Worm (Caenorhabditis elegans): ENCODE data around the gene tra-4.

Gene tra-4

DNA sequence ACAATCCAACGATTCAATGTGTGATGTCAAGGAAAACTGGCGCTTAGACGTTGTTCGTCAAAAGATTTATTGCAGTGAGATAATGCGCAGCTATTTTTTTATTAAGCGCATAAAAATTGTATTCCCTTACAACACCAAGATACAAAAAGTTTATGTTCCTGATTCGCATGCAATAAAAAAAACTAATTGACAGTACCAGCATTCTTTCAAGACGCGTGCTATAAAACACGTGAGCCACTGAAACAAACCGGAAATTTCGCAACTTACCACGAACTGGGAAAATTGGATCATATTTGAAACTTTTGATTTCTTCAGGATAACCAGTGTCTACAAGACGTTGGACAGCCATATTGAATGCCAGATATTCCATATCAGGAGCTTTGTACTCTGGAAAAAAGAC lies 19.9 kb downstream of the tra-4 start:
- TF ChIP-seq ceh-36 (tag; optimal IDR thresholded peaks at IDR 0.05) = no peak

DNA sequence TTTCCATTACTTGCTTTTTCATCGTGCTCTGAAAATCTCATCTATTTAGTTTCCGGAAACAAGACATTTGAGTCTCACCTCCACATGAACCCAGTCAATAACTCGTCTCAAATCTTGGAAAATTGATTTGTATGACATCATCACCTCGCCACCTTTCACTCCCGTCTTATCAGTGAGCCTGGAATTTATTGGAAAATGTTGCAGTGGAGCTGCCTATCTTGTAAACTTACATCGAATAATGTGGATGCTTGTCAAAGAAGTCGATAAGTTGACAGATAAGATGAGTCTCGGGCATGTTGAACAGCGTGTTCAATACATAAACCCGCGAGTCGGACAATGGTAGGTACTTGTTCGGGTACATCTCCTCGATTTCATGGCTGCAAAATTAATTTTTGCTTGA lies 20.6 kb downstream of the tra-4 start:
- TF ChIP-seq ama-1 (optimal IDR thresholded peaks at IDR 0.05) (no peak), tbx-11 (GFP tag; IDR thresholded peaks at IDR 0.05) (no peak), tra-4 (tag; optimal IDR thresholded peaks at IDR 0.05) (no peak), hmg-4 (GFP tag; optimal IDR thresholded peaks at IDR 0.05) (no peak), ceh-13 (GFP tag; optimal IDR thresholded peaks at IDR 0.05) (no peak), sea-1 (GFP tag; conservative IDR thresholded peaks at IDR 0.05) (no peak), tbx-37 (GFP tag; conservative IDR thresholded peaks at IDR 0.05) (no peak), hmbx-1 (tag; optimal IDR thresholded peaks at IDR 0.05) (no peak), F13C5.2 (tag; optimal IDR thresholded peaks at IDR 0.05) (no peak), scrt-1 (GFP tag; IDR thresholded peaks at IDR 0.05) (no peak), ceh-36 (tag; optimal IDR thresholded peaks at IDR 0.05) (no peak), aly-1 (tag; optimal IDR thresholded peaks at IDR 0.05) (no peak), ets-7 (tag; optimal IDR thresholded peaks at IDR 0.05) (no peak), hnd-1 (tag; optimal IDR thresholded peaks at IDR 0.05) (no peak), pes-1 (GFP tag; IDR thresholded peaks at IDR 0.05) (no peak), B0310.2 (tag; optimal IDR thresholded peaks at IDR 0.05) (no peak)

DNA sequence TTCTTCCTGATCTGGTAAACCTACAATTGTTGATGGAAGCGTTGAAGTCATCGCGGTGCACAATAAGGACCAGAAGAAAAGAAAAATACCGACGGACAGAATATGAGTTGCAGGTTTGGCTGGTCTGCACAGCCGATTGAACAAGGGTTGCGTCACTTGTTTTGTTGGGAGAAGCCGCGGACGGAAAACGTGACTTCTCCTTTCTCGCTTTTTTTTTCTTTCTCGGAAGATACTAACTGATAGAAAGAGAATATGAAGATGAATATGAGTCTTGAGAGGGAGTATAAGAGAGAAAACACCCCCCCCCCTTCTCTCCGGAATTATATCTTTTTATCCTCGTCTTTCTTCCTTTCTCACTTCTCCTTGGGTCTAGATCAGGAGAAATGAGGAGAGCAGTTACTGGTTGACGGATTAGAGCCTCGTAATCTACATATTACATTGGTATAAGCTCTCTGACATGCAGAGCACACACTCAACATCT lies 29.7 kb downstream of the tra-4 start, which contains the start of gene ssr-2:
Gene ssr-2 (minus strand): TSS at position 51 of the 481 bp plus-strand sequence.
- TF ChIP-seq tbx-11 (GFP tag; IDR thresholded peaks at IDR 0.05) (no peak), hnd-1 (tag; optimal IDR thresholded peaks at IDR 0.05) (no peak)

DNA sequence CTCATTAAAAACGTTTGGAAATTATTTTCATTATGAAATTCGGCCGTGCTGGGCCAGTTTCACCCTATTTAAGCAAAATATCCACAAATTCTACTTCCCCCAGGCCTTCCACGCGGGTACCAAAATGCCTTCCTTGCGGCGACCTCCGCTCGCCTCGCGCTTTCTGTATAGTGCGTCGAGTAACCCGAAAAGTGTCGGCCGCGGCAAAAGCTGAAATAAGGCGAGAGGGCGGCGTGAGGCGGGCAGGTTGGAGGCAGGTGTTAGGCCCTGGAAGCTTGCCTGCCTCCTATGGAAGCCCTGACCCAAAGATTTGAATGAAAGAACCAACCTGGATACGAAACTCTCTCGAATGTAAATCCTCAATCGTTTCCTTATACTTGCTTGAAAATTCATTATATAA lies 31.1 kb downstream of the tra-4 start:
- no peak for TF ChIP-seq flt-1 (GFP tag; IDR thresholded peaks at IDR 0.05)
- TF ChIP-seq hnd-1 (tag; optimal IDR thresholded peaks at IDR 0.05) = no peak
- TF ChIP-seq aly-1 (tag; optimal IDR thresholded peaks at IDR 0.05) = no peak
- TF ChIP-seq ets-7 (tag; optimal IDR thresholded peaks at IDR 0.05) = no peak
- no peak for TF ChIP-seq F13C5.2 (tag; optimal IDR thresholded peaks at IDR 0.05)
- TF ChIP-seq B0310.2 (tag; optimal IDR thresholded peaks at IDR 0.05) = no peak
- TF ChIP-seq ceh-13 (GFP tag; optimal IDR thresholded peaks at IDR 0.05) = no peak
- no peak for TF ChIP-seq hmbx-1 (tag; optimal IDR thresholded peaks at IDR 0.05)
- no peak for TF ChIP-seq tbx-37 (GFP tag; conservative IDR thresholded peaks at IDR 0.05)
- TF ChIP-seq scrt-1 (GFP tag; IDR thresholded peaks at IDR 0.05) = no peak
- TF ChIP-seq sea-1 (GFP tag; conservative IDR thresholded peaks at IDR 0.05) = no peak
- TF ChIP-seq pes-1 (GFP tag; IDR thresholded peaks at IDR 0.05) = no peak
- no peak for TF ChIP-seq tbx-11 (GFP tag; IDR thresholded peaks at IDR 0.05)
- no peak for TF ChIP-seq tra-4 (tag; optimal IDR thresholded peaks at IDR 0.05)

DNA sequence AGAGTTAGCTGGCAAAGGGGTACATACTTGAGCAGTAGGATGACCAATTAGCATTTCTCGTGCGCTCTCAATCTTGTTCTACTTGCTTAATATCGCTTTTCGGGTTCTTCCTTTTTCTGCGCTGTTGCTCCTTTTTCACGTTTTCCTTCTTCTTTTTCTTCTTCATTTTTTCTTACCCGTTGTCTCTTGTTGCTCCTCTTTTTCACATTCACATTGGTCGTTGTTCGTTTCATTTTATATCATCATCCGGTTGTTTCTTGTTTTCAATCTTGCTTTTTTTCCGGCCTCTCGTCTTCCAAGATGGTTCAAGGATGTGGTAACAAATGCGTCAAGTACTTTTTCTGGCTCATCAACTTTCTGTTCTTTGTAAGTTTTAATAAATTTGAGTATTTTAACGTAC lies 37.3 kb downstream of the tra-4 start, which contains the start of gene tsp-6:
Gene tsp-6 (plus strand): TSS at position 301 of the 400 bp plus-strand sequence.
- no peak for TF ChIP-seq hmg-4 (GFP tag; optimal IDR thresholded peaks at IDR 0.05)
- TF ChIP-seq flt-1 (GFP tag; IDR thresholded peaks at IDR 0.05) = no peak
- no peak for TF ChIP-seq aly-1 (tag; optimal IDR thresholded peaks at IDR 0.05)
- no peak for TF ChIP-seq tra-4 (tag; optimal IDR thresholded peaks at IDR 0.05)
- no peak for TF ChIP-seq B0310.2 (tag; optimal IDR thresholded peaks at IDR 0.05)
- no peak for TF ChIP-seq ceh-36 (tag; optimal IDR thresholded peaks at IDR 0.05)
- no peak for TF ChIP-seq ama-1 (optimal IDR thresholded peaks at IDR 0.05)
- no peak for TF ChIP-seq ceh-13 (GFP tag; optimal IDR thresholded peaks at IDR 0.05)
- no peak for TF ChIP-seq tbx-37 (GFP tag; conservative IDR thresholded peaks at IDR 0.05)

DNA sequence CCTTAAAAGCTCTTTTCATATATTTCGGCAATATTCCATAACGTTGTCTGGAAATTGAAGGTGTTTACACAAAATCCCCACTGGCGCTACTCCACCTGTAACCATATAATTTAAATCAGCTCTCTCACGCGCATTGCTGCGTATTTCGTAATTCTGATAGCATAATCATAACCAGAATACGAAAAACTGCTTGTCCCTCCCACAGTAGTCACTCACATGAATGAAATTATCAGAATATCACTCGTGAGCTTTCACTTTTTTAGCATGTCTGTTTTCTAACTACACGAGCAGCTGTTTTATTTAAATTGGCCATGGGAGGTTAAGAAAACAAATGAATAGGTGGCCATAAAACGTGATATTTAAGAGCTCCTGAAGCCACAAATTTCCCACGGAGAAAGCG lies 37.7 kb downstream of the tra-4 start:
- TF ChIP-seq tra-4 (tag; optimal IDR thresholded peaks at IDR 0.05) (no peak), F13C5.2 (tag; optimal IDR thresholded peaks at IDR 0.05) (no peak), hnd-1 (tag; optimal IDR thresholded peaks at IDR 0.05) (no peak), ceh-36 (tag; optimal IDR thresholded peaks at IDR 0.05) (no peak), hmg-4 (GFP tag; optimal IDR thresholded peaks at IDR 0.05) (no peak), flt-1 (GFP tag; IDR thresholded peaks at IDR 0.05) (no peak), ets-7 (tag; optimal IDR thresholded peaks at IDR 0.05) (no peak), pes-1 (GFP tag; IDR thresholded peaks at IDR 0.05) (no peak), B0310.2 (tag; optimal IDR thresholded peaks at IDR 0.05) (no peak), tbx-11 (GFP tag; IDR thresholded peaks at IDR 0.05) (no peak)

DNA sequence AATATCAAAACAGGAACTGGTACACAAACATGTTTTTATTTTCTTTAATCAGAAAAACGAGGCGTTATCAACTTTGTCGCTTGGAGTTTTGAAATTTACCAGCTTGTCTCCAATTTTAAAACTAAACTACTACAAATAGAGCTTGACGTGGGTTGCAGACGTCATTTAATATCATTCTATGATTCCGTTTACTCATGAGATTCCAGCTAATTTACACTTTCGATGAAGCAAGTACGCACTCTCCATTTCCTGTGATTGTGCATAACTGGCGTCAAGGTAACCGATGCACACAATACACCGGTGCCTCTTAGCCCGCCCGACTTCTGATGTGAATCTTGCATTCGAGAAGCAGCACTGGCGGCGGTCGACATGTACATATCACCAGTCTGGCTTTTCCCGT lies 38.5 kb downstream of the tra-4 start:
- no peak for TF ChIP-seq tbx-11 (GFP tag; IDR thresholded peaks at IDR 0.05)
- no peak for TF ChIP-seq flt-1 (GFP tag; IDR thresholded peaks at IDR 0.05)
- TF ChIP-seq tbx-37 (GFP tag; conservative IDR thresholded peaks at IDR 0.05) = no peak
- TF ChIP-seq hmg-4 (GFP tag; optimal IDR thresholded peaks at IDR 0.05) = no peak
- TF ChIP-seq scrt-1 (GFP tag; IDR thresholded peaks at IDR 0.05) = no peak
- TF ChIP-seq B0310.2 (tag; optimal IDR thresholded peaks at IDR 0.05) = no peak
- TF ChIP-seq F13C5.2 (tag; optimal IDR thresholded peaks at IDR 0.05) = no peak
- TF ChIP-seq aly-1 (tag; optimal IDR thresholded peaks at IDR 0.05) = no peak
- no peak for TF ChIP-seq ceh-13 (GFP tag; optimal IDR thresholded peaks at IDR 0.05)
- TF ChIP-seq pes-1 (GFP tag; IDR thresholded peaks at IDR 0.05) = no peak
- TF ChIP-seq hnd-1 (tag; optimal IDR thresholded peaks at IDR 0.05) = no peak
- TF ChIP-seq ceh-36 (tag; optimal IDR thresholded peaks at IDR 0.05) = no peak
- no peak for TF ChIP-seq ama-1 (optimal IDR thresholded peaks at IDR 0.05)
- TF ChIP-seq hmbx-1 (tag; optimal IDR thresholded peaks at IDR 0.05) = no peak
- no peak for TF ChIP-seq sea-1 (GFP tag; conservative IDR thresholded peaks at IDR 0.05)
- no peak for TF ChIP-seq ets-7 (tag; optimal IDR thresholded peaks at IDR 0.05)

DNA sequence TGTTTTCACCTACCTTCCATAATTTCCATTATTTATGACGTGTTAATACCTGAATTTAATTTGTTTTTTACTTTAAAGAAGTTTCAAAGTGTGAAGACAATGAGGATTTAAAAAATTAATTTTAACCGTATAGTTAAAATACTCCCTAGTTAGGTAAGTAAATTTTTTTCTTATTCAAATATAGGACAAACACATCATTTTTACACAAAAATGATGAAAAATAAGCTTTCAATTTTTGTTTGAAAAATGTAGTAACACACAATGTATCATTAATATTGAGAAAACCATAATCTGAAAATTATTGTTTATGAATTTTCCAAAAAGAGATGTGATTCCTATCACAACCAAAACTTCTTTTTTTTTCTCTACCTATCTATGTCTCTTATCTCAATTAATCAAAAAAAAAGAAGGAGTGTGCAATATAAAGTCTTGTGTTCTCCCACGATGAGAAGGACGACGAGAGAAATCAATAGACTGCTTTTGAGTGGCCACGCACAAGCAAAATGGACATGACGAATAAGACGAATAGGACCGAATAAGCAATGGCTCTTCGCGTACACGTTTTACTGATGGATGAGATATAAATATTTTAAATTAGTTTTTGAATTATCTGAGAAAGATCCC lies 43.2 kb downstream of the tra-4 start, which contains the start of gene C14A11.6:
Gene C14A11.6 (minus strand): TSS at position 51 of the 624 bp plus-strand sequence.
- TF ChIP-seq ceh-36 (tag; optimal IDR thresholded peaks at IDR 0.05) (no peak), tra-4 (tag; optimal IDR thresholded peaks at IDR 0.05) (no peak), flt-1 (GFP tag; IDR thresholded peaks at IDR 0.05) (no peak), ceh-13 (GFP tag; optimal IDR thresholded peaks at IDR 0.05) (no peak), B0310.2 (tag; optimal IDR thresholded peaks at IDR 0.05) (no peak), hnd-1 (tag; optimal IDR thresholded peaks at IDR 0.05) (no peak), hmg-4 (GFP tag; optimal IDR thresholded peaks at IDR 0.05) (no peak), scrt-1 (GFP tag; IDR thresholded peaks at IDR 0.05) (no peak)

Data from whole organism, early embryonic.